2 worm cellular contexts compared by ENCODE assay signal in the genomic region with DNA sequence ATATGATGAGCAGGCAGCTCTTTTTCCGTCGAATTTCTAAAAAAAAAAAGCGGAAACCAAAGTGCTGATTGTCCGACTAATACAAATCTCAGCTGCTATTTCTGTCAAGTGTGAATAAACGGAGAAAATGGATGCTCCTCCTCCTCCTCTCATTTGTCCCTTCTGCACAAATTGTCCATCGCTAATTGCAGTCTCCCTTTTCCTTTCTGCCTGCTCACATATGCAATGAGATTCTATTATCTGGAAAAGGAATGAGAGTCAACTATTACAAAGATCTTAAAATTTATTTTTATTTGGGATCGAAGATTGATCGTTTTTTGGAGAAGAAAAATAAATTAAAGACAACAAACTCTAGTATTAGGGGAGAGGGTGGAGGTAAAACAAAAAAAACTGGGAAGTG.
TF ChIP-seq lines count a peak whose summit lies in the region.

No protein-coding gene starts in this region.

TF ChIP-seq in whole organism, L2 larva, 48 proteins besides CTCF, POLR2A, EP300 and RAD21 (continued from another document):
- TF ChIP-seq fos-1 (tag; optimal IDR thresholded peaks at IDR 0.05; lab: Kevin White, UChicago): no peak
- TF ChIP-seq sem-4 (tag; optimal IDR thresholded peaks at IDR 0.05; lab: Kevin White, UChicago): no peak
- TF ChIP-seq ama-1 (optimal IDR thresholded peaks at IDR 0.05; lab: Kevin White, UChicago): peak; percentile 11
- TF ChIP-seq lin-39 (tag; optimal IDR thresholded peaks at IDR 0.05; lab: Kevin White, UChicago): no peak
- no peak for TF ChIP-seq gmeb-1 (tag; optimal IDR thresholded peaks at IDR 0.05; lab: Kevin White, UChicago)
TF ChIP-seq in whole organism, L2 larva: peak in this region for 5.

TF ChIP-seq in whole organism, L4 larva, 104 proteins besides CTCF, POLR2A, EP300 and RAD21 (continued from another document):
- TF ChIP-seq pha-4 (GFP tag; IDR thresholded peaks at IDR 0.05; lab: Robert Waterston, UW) (peak; percentile 74), pha-4 (tag; optimal IDR thresholded peaks at IDR 0.05; lab: Kevin White, UChicago) (no peak), nhr-41 (GFP tag; IDR thresholded peaks at IDR 0.05; lab: Robert Waterston, UW) (no peak), tra-1 (GFP tag; IDR thresholded peaks at IDR 0.05; lab: Robert Waterston, UW) (no peak), ztf-7 (tag; optimal IDR thresholded peaks at IDR 0.05; lab: Kevin White, UChicago) (no peak), ztf-11 (tag; optimal IDR thresholded peaks at IDR 0.05; lab: Kevin White, UChicago) (no peak), egl-27 (tag; optimal IDR thresholded peaks at IDR 0.05; lab: Kevin White, UChicago) (no peak), ceh-62 (tag; optimal IDR thresholded peaks at IDR 0.05; lab: Kevin White, UChicago) (no peak), unc-39 (tag; optimal IDR thresholded peaks at IDR 0.05; lab: Kevin White, UChicago) (no peak), F37D6.2 (tag; optimal IDR thresholded peaks at IDR 0.05; lab: Kevin White, UChicago) (no peak), sdz-12 (GFP tag; optimal IDR thresholded peaks at IDR 0.05; lab: Kevin White, UChicago) (no peak), aly-2 (tag; optimal IDR thresholded peaks at IDR 0.05; lab: Kevin White, UChicago) (peak; percentile 55), saeg-2 (GFP tag; IDR thresholded peaks at IDR 0.05; lab: Robert Waterston, UW) (no peak), duxl-1 (tag; optimal IDR thresholded peaks at IDR 0.05; lab: Kevin White, UChicago; ENCODE audit: poor library complexity) (no peak), zip-2 (tag; optimal IDR thresholded peaks at IDR 0.05; lab: Kevin White, UChicago) (peak; percentile 63), F26F4.8 (GFP tag; conservative IDR thresholded peaks at IDR 0.05; lab: Robert Waterston, UW) (no peak), madf-9 (GFP tag; conservative IDR thresholded peaks at IDR 0.05; lab: Robert Waterston, UW) (no peak), ceh-28 (tag; optimal IDR thresholded peaks at IDR 0.05; lab: Kevin White, UChicago) (no peak), T20F7.1 (GFP tag; optimal IDR thresholded peaks at IDR 0.05; lab: Kevin White, UChicago) (peak; percentile 52), madf-5 (GFP tag; IDR thresholded peaks at IDR 0.05; lab: Robert Waterston, UW) (no peak), F44E2.7 (GFP tag; IDR thresholded peaks at IDR 0.05; lab: Robert Waterston, UW) (no peak), egl-43 (GFP tag; IDR thresholded peaks at IDR 0.05; lab: Robert Waterston, UW) (no peak), dmd-9 (GFP tag; IDR thresholded peaks at IDR 0.05; lab: Robert Waterston, UW) (no peak), vab-7 (GFP tag; IDR thresholded peaks at IDR 0.05; lab: Robert Waterston, UW) (no peak), nhr-102 (tag; optimal IDR thresholded peaks at IDR 0.05; lab: Kevin White, UChicago) (peak; percentile 65), hif-1 (tag; optimal IDR thresholded peaks at IDR 0.05; lab: Kevin White, UChicago) (no peak), lsy-2 (tag; optimal IDR thresholded peaks at IDR 0.05; lab: Kevin White, UChicago) (peak; percentile 33 to 66), hlh-11 (tag; optimal IDR thresholded peaks at IDR 0.05; lab: Kevin White, UChicago) (no peak), unc-130 (GFP tag; optimal IDR thresholded peaks at IDR 0.05; lab: Kevin White, UChicago) (no peak), ctbp-1 (GFP tag; IDR thresholded peaks at IDR 0.05; lab: Robert Waterston, UW) (no peak), nhr-6 (tag; optimal IDR thresholded peaks at IDR 0.05; lab: Kevin White, UChicago) (no peak), ZK546.5 (tag; optimal IDR thresholded peaks at IDR 0.05; lab: Kevin White, UChicago) (no peak), daf-8 (GFP tag; IDR thresholded peaks at IDR 0.05; lab: Robert Waterston, UW) (no peak), nhr-11 (tag; optimal IDR thresholded peaks at IDR 0.05; lab: Kevin White, UChicago) (no peak), dpl-1 (GFP tag; optimal IDR thresholded peaks at IDR 0.05; lab: Kevin White, UChicago) (no peak), Y5F2A.4 (GFP tag; optimal IDR thresholded peaks at IDR 0.05; lab: Kevin White, UChicago) (no peak), snpc-4 (tag; optimal IDR thresholded peaks at IDR 0.05; lab: Kevin White, UChicago) (no peak), lin-39 (tag; optimal IDR thresholded peaks at IDR 0.05; lab: Kevin White, UChicago) (no peak), lin-38 (GFP tag; IDR thresholded peaks at IDR 0.05; lab: Robert Waterston, UW) (peak; percentile 64), mes-2 (tag; optimal IDR thresholded peaks at IDR 0.05; lab: Kevin White, UChicago; ENCODE audit: poor library complexity, severe bottlenecking) (no peak), nhr-10 (tag; optimal IDR thresholded peaks at IDR 0.05; lab: Kevin White, UChicago) (peak; percentile 48), nhr-28 (tag; optimal IDR thresholded peaks at IDR 0.05; lab: Kevin White, UChicago) (no peak), fos-1 (tag; optimal IDR thresholded peaks at IDR 0.05; lab: Kevin White, UChicago) (peak; percentile 7), lin-1 (GFP tag; IDR thresholded peaks at IDR 0.05; lab: Robert Waterston, UW) (no peak), ceh-20 (GFP tag; IDR thresholded peaks at IDR 0.05; lab: Robert Waterston, UW) (no peak), mxl-3 (GFP tag; optimal IDR thresholded peaks at IDR 0.05; lab: Kevin White, UChicago) (no peak), dve-1 (tag; optimal IDR thresholded peaks at IDR 0.05; lab: Kevin White, UChicago; ENCODE audit: insufficient read depth) (peak; percentile 32), ceh-32 (tag; optimal IDR thresholded peaks at IDR 0.05; lab: Kevin White, UChicago; ENCODE audit: poor library complexity) (no peak), gei-8 (GFP tag; optimal IDR thresholded peaks at IDR 0.05; lab: Kevin White, UChicago) (no peak), jun-1 (tag; optimal IDR thresholded peaks at IDR 0.05; lab: Kevin White, UChicago) (no peak), Y75B8A.6 (GFP tag; IDR thresholded peaks at IDR 0.05; lab: Robert Waterston, UW) (no peak), R02D3.7 (tag; optimal IDR thresholded peaks at IDR 0.05; lab: Kevin White, UChicago) (no peak), mxl-2 (GFP tag; conservative IDR thresholded peaks at IDR 0.05; lab: Robert Waterston, UW) (no peak), D1046.2 (GFP tag; IDR thresholded peaks at IDR 0.05; lab: Robert Waterston, UW) (no peak), ama-1 (optimal IDR thresholded peaks at IDR 0.05; lab: Kevin White, UChicago) (peak; percentile 52), lin-13 (GFP tag; optimal IDR thresholded peaks at IDR 0.05; lab: Kevin White, UChicago) (peak; percentile 31), mdt-29 (GFP tag; IDR thresholded peaks at IDR 0.05; lab: Robert Waterston, UW) (no peak), zag-1 (tag; optimal IDR thresholded peaks at IDR 0.05; lab: Kevin White, UChicago) (no peak), lin-15B (tag; optimal IDR thresholded peaks at IDR 0.05; lab: Kevin White, UChicago) (no peak), rbr-2 (tag; optimal IDR thresholded peaks at IDR 0.05; lab: Kevin White, UChicago) (peak; percentile 18), spr-1 (tag; optimal IDR thresholded peaks at IDR 0.05; lab: Kevin White, UChicago) (peak; percentile 66), ZK337.2 (GFP tag; IDR thresholded peaks at IDR 0.05; lab: Robert Waterston, UW) (no peak), daf-19 (GFP tag; conservative IDR thresholded peaks at IDR 0.05; lab: Robert Waterston, UW) (0 out of 2 replicates have a peak, but pooled peaks have one; percentile 13), fkh-10 (GFP tag; optimal IDR thresholded peaks at IDR 0.05; lab: Kevin White, UChicago) (no peak), cey-2 (tag; optimal IDR thresholded peaks at IDR 0.05; lab: Kevin White, UChicago; ENCODE audit: borderline replicate concordance, insufficient read depth) (no peak), daf-16 (GFP tag; optimal IDR thresholded peaks at IDR 0.05; lab: Kevin White, UChicago) (peak in 1 of 2 experiments; percentile 28), daf-16 (tag; optimal IDR thresholded peaks at IDR 0.05; lab: Kevin White, UChicago) (peak; percentile 12), dmd-6 (GFP tag; IDR thresholded peaks at IDR 0.05; lab: Robert Waterston, UW) (no peak), zfp-3 (GFP tag; conservative IDR thresholded peaks at IDR 0.05; lab: Robert Waterston, UW) (peak; percentile 89), php-3 (GFP tag; IDR thresholded peaks at IDR 0.05; lab: Robert Waterston, UW) (no peak; the same call in 1 of the 2 replicates), nhr-48 (tag; optimal IDR thresholded peaks at IDR 0.05; lab: Kevin White, UChicago) (peak; percentile 35), aha-1 (tag; lab: Kevin White, UChicago) (peak; percentile 46), spr-3 (GFP tag; optimal IDR thresholded peaks at IDR 0.05; lab: Kevin White, UChicago) (no peak), zip-11 (GFP tag; IDR thresholded peaks at IDR 0.05; lab: Robert Waterston, UW) (no peak), dmd-8 (GFP tag; IDR thresholded peaks at IDR 0.05; lab: Robert Waterston, UW) (no peak), ceh-44 (GFP tag; IDR thresholded peaks at IDR 0.05; lab: Robert Waterston, UW) (no peak), nhr-77 (tag; optimal IDR thresholded peaks at IDR 0.05; lab: Kevin White, UChicago) (no peak), lir-3 (tag; optimal IDR thresholded peaks at IDR 0.05; lab: Kevin White, UChicago) (no peak), Y105C5A.15 (GFP tag; IDR thresholded peaks at IDR 0.05; lab: Robert Waterston, UW) (no peak), ceh-82 (tag; optimal IDR thresholded peaks at IDR 0.05; lab: Kevin White, UChicago) (no peak), arid-1 (GFP tag; conservative IDR thresholded peaks at IDR 0.05; lab: Robert Waterston, UW) (no peak), mep-1 (tag; optimal IDR thresholded peaks at IDR 0.05; lab: Kevin White, UChicago) (peak; percentile 11), lin-29 (GFP tag; IDR thresholded peaks at IDR 0.05; lab: Robert Waterston, UW) (no peak), set-16 (GFP tag; IDR thresholded peaks at IDR 0.05; lab: Robert Waterston, UW) (no peak), attf-4 (tag; optimal IDR thresholded peaks at IDR 0.05; lab: Kevin White, UChicago) (no peak)
